Worm (Caenorhabditis elegans) whole organism, midembryonic: ENCODE results near the gene F08D12.3.

ENCODE experiments used
- T22C8.4 ChIP-seq: fragments of 200-800 bp; sonication (Bioruptor generic); IDR thresholded peaks from 2 replicates; pipeline ENCODE4 v1.3.6; 2022; ENCODE audit warnings: missing genetic modification characterization, missing compliant biosample characterization
- klf-2 ChIP-seq: fragments of 200-800 bp; sonication (Bioruptor generic); conservative IDR thresholded peaks from 2 replicates; pipeline ENCODE4 v1.3.6; 2022; ENCODE audit warnings: missing genetic modification reagents, missing genetic modification characterization, missing compliant biosample characterization

DNA sequence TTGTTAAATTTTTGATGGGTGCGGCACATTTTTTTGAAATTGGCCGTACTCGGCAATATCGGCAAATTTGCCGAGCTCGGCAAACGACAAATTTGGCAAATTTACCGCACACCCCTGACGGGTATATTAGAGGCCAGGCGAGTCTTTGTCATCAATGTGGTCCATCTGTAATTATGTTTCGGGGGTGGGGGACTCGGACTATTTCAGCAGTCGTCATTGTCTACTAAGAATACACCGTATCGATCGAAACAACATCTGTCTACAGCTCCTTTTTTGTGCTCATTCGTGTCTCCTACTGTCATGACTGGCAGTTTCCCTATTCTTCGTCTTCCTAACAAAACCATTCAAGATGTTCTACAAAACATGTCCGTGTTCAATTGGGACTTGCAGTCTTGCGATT is 13.0 kb upstream of the F08D12.3 start, which contains the start of gene F08D12.15:
- TF ChIP-seq klf-2 (GFP tag; lab: Robert Waterston, UW): 0 out of 2 replicates have a peak, but pooled peaks have one; percentile 5
- TF ChIP-seq T22C8.4 (GFP tag; lab: Robert Waterston, UW): no peak
